Worm (Caenorhabditis elegans) whole organism, L1 larva: ENCODE results near the gene srd-1.
A peak's percentile ranks its signal among the peaks of the same experiment; 100 is the strongest.

Experiments used
- C04F5.9 ChIP-seq: sonication (generic microtip); optimal IDR thresholded peaks from 2 replicates; lab custom pipeline; 2016; ENCODE audit warnings: missing genetic modification characterization, missing compliant biosample characterization
- C16A3.4 ChIP-seq: fragments of 150-350 bp; optimal IDR thresholded peaks from 2 replicates; lab custom pipeline; 2014; ENCODE audit warnings: missing biosample characterization, missing genetic modification characterization
- C34B4.2 ChIP-seq: sonication (generic microtip); optimal IDR thresholded peaks from 2 replicates; lab custom pipeline; 2017; ENCODE audit warnings: mild to moderate bottlenecking, missing genetic modification characterization, missing compliant biosample characterization
- Y116A8C.19 ChIP-seq: sonication (generic microtip); optimal IDR thresholded peaks from 2 replicates; lab custom pipeline; 2016; ENCODE audit warnings: missing compliant biosample characterization, missing genetic modification characterization, borderline replicate concordance
- ceh-88 ChIP-seq: fragments of 200-800 bp; sonication (Bioruptor generic); IDR thresholded peaks from 2 replicates; pipeline ENCODE4 v1.3.6; 2022; ENCODE audit warnings: missing genetic modification characterization, missing compliant biosample characterization
- ceh-90 ChIP-seq: sonication (generic microtip); optimal IDR thresholded peaks from 2 replicates; lab custom pipeline; 2016; ENCODE audit warnings: missing genetic modification characterization, missing compliant biosample characterization
- efl-1 ChIP-seq, 4 experiments: fragments of 150-350 bp; optimal IDR thresholded peaks in 3 of 4; peaks in 1 of 4; 1 replicate in 1 of 4; 2 replicates in 3 of 4; lab custom pipeline; 2014; ENCODE audit warnings: missing biosample characterization in 2 of 4, missing genetic modification characterization in 2 of 4, missing genetic modification reagents in 2 of 4
- efl-3 ChIP-seq: fragments of 200-800 bp; sonication (Bioruptor generic); optimal IDR thresholded peaks from 2 replicates; lab custom pipeline; 2018; ENCODE audit warnings: mild to moderate bottlenecking, missing genetic modification characterization, missing compliant biosample characterization
- egl-27 ChIP-seq, 2 experiments: fragments of 150-350 bp in 1 of 2; sonication (generic microtip); optimal IDR thresholded peaks; 3 replicates each; lab custom pipeline; 2017 to 2018; ENCODE audit warnings: missing biosample characterization in 2 of 2, missing genetic modification characterization in 2 of 2, missing genetic modification reagents in 2 of 2
- elt-2 ChIP-seq: sonication (generic microtip); optimal IDR thresholded peaks from 2 replicates; lab custom pipeline; 2016; ENCODE audit warnings: missing genetic modification characterization, mild to moderate bottlenecking, inconsistent platforms, missing compliant biosample characterization, missing genetic modification reagents
- elt-3 ChIP-seq, 6 experiments: fragments of 150-350 bp in 1 of 6; sonication (generic microtip); optimal IDR thresholded peaks; 2 replicates each; lab custom pipeline; 2017 to 2018; ENCODE audit warnings: missing biosample characterization in 6 of 6, missing genetic modification characterization in 6 of 6, inconsistent platforms in 1 of 6
- fkh-10 ChIP-seq: sonication (generic microtip); optimal IDR thresholded peaks from 2 replicates; lab custom pipeline; 2017; ENCODE audit warnings: missing biosample characterization, missing genetic modification reagents, missing genetic modification characterization
- fkh-4 ChIP-seq: sonication (generic microtip); optimal IDR thresholded peaks from 2 replicates; lab custom pipeline; 2016; ENCODE audit warnings: missing compliant biosample characterization, missing genetic modification characterization, borderline replicate concordance
- fkh-8 ChIP-seq: sonication (generic microtip); optimal IDR thresholded peaks from 2 replicates; lab custom pipeline; 2016; ENCODE audit warnings: mild to moderate bottlenecking, missing genetic modification characterization, missing compliant biosample characterization
- hlh-17 ChIP-seq: fragments of 200-800 bp; sonication (Bioruptor generic); optimal IDR thresholded peaks from 2 replicates; lab custom pipeline; 2018; ENCODE audit warnings: missing genetic modification characterization, mild to moderate bottlenecking, missing compliant biosample characterization, moderate library complexity, borderline replicate concordance
- hlh-4 ChIP-seq: sonication (generic microtip); optimal IDR thresholded peaks from 2 replicates; lab custom pipeline; 2016; ENCODE audit warnings: mild to moderate bottlenecking, missing genetic modification characterization, missing compliant biosample characterization
- irx-1 ChIP-seq: sonication (generic microtip); optimal IDR thresholded peaks from 2 replicates; lab custom pipeline; 2016; ENCODE audit warnings: missing genetic modification characterization, missing compliant biosample characterization
- isw-1 ChIP-seq: fragments of 200-800 bp; sonication (Bioruptor generic); IDR thresholded peaks from 2 replicates; pipeline ENCODE4 v1.3.6; 2022; ENCODE audit warnings: missing genetic modification characterization, missing compliant biosample characterization
- jun-1 ChIP-seq: fragments of 150-350 bp; optimal IDR thresholded peaks from 2 replicates; lab custom pipeline; 2014; ENCODE audit warnings: missing biosample characterization, missing genetic modification reagents, missing genetic modification characterization
- lin-15B ChIP-seq: fragments of 150-350 bp; sonication (generic microtip); optimal IDR thresholded peaks from 3 replicates; lab custom pipeline; 2014; ENCODE audit warnings: missing biosample characterization, missing genetic modification characterization
- lir-3 ChIP-seq: sonication (generic microtip); optimal IDR thresholded peaks from 2 replicates; lab custom pipeline; 2016; ENCODE audit warnings: mild to moderate bottlenecking, missing genetic modification characterization, moderate library complexity, missing compliant biosample characterization; ENCODE audit not compliant: poor library complexity
- lsy-2 ChIP-seq, 2 experiments: fragments of 150-350 bp; optimal IDR thresholded peaks; 2 replicates each; lab custom pipeline; 2014; ENCODE audit warnings: missing biosample characterization in 2 of 2, missing genetic modification characterization in 2 of 2
- mab-9 ChIP-seq: fragments of 200-800 bp; sonication (Bioruptor generic); IDR thresholded peaks from 2 replicates; pipeline ENCODE4 v1.3.6; 2022; ENCODE audit warnings: missing genetic modification reagents, missing genetic modification characterization, missing compliant biosample characterization
- mep-1 ChIP-seq: fragments of 150-350 bp; optimal IDR thresholded peaks from 2 replicates; lab custom pipeline; 2014; ENCODE audit warnings: missing biosample characterization, missing genetic modification characterization
- nhr-11 ChIP-seq: fragments of 150-350 bp; optimal IDR thresholded peaks from 2 replicates; lab custom pipeline; 2014; ENCODE audit warnings: missing biosample characterization, missing genetic modification characterization
- nhr-19 ChIP-seq: fragments of 200-800 bp; sonication (Bioruptor generic); conservative IDR thresholded peaks from 2 replicates; pipeline ENCODE4 v1.3.6; 2022; ENCODE audit warnings: missing genetic modification characterization, missing compliant biosample characterization
- nhr-28 ChIP-seq: fragments of 150-350 bp; optimal IDR thresholded peaks from 2 replicates; lab custom pipeline; 2014; ENCODE audit warnings: missing biosample characterization, missing genetic modification characterization
- nhr-47 ChIP-seq: sonication (generic microtip); optimal IDR thresholded peaks from 2 replicates; lab custom pipeline; 2016; ENCODE audit warnings: mild to moderate bottlenecking, missing genetic modification characterization, moderate library complexity, missing compliant biosample characterization
- nhr-76 ChIP-seq: sonication (generic microtip); optimal IDR thresholded peaks from 2 replicates; lab custom pipeline; 2017; ENCODE audit warnings: missing biosample characterization, missing genetic modification characterization
- nhr-77 ChIP-seq: fragments of 150-350 bp; optimal IDR thresholded peaks from 2 replicates; lab custom pipeline; 2014; ENCODE audit warnings: missing biosample characterization, missing genetic modification characterization
- nhr-84 ChIP-seq: sonication (generic microtip); optimal IDR thresholded peaks from 2 replicates; lab custom pipeline; 2017; ENCODE audit warnings: missing biosample characterization, missing genetic modification characterization
- nhr-85 ChIP-seq: sonication (generic microtip); peaks from one replicate; lab custom pipeline; 2016; ENCODE audit warnings: missing genetic modification characterization, inconsistent platforms, missing compliant biosample characterization
- nhr-90 ChIP-seq: sonication (generic microtip); optimal IDR thresholded peaks from 2 replicates; lab custom pipeline; 2016; ENCODE audit warnings: mild to moderate bottlenecking, missing genetic modification characterization, missing compliant biosample characterization; ENCODE audit not compliant: poor library complexity
- skn-1 ChIP-seq: fragments of 150-350 bp; optimal IDR thresholded peaks from 2 replicates; lab custom pipeline; 2014; ENCODE audit warnings: missing biosample characterization, missing genetic modification characterization
- snpc-4 ChIP-seq: fragments of 150-350 bp; optimal IDR thresholded peaks from 2 replicates; lab custom pipeline; 2014; ENCODE audit warnings: missing biosample characterization, missing genetic modification characterization
- sptf-1 ChIP-seq: fragments of 150-350 bp; optimal IDR thresholded peaks from 2 replicates; lab custom pipeline; 2014; ENCODE audit warnings: missing biosample characterization, missing genetic modification characterization
- swsn-7 ChIP-seq: sonication (generic microtip); optimal IDR thresholded peaks from 2 replicates; lab custom pipeline; 2016; ENCODE audit warnings: missing genetic modification characterization, missing compliant biosample characterization
- unc-130 ChIP-seq: fragments of 150-350 bp; optimal IDR thresholded peaks from 2 replicates; lab custom pipeline; 2017; ENCODE audit warnings: missing biosample characterization, missing genetic modification characterization, inconsistent platforms
- unc-62 ChIP-seq: fragments of 150-350 bp; optimal IDR thresholded peaks from 2 replicates; lab custom pipeline; 2014; ENCODE audit warnings: missing biosample characterization, missing genetic modification reagents, missing genetic modification characterization
- unc-86 ChIP-seq: sonication (generic microtip); optimal IDR thresholded peaks from 2 replicates; lab custom pipeline; 2016; ENCODE audit warnings: missing genetic modification characterization, missing compliant biosample characterization
- unc-98 ChIP-seq: fragments of 200-800 bp; sonication (Bioruptor generic); IDR thresholded peaks from 2 replicates; pipeline ENCODE4 v1.3.6; 2022; ENCODE audit warnings: missing genetic modification characterization, missing compliant biosample characterization
- vab-15 ChIP-seq: sonication (generic microtip); optimal IDR thresholded peaks from 2 replicates; lab custom pipeline; 2017; ENCODE audit warnings: missing genotype, mild to moderate bottlenecking, missing genetic modification characterization, missing compliant biosample characterization
- zag-1 ChIP-seq: fragments of 150-350 bp; optimal IDR thresholded peaks from 2 replicates; lab custom pipeline; 2014; ENCODE audit warnings: missing biosample characterization, missing genetic modification characterization
- ztf-11 ChIP-seq, 2 experiments: sonication (generic microtip); optimal IDR thresholded peaks; 2 replicates each; lab custom pipeline; 2016 to 2017; ENCODE audit warnings: missing genetic modification characterization in 2 of 2, missing biosample characterization in 1 of 2, missing compliant biosample characterization in 1 of 2

The srd-1 gene

ce11 chrII:10200759-10201158, 18.2 kb upstream of the srd-1 start, which contains the start of gene arv-1 (continued):
- peak; percentile 61 for TF ChIP-seq swsn-7
- TF ChIP-seq ceh-90 (tag; lab: Kevin White, UChicago) = peak; percentile 82
- TF ChIP-seq unc-86 (tag; lab: Kevin White, UChicago) = peak; percentile 42
- TF ChIP-seq vab-15 (tag; lab: Kevin White, UChicago) = no peak
- TF ChIP-seq nhr-77 (tag; lab: Kevin White, UChicago) = no peak
- peak; percentile 81 for TF ChIP-seq nhr-90 (tag; lab: Kevin White, UChicago)
- no peak for TF ChIP-seq snpc-4 (tag; lab: Kevin White, UChicago)
- no peak for TF ChIP-seq egl-27 (tag; optimal IDR thresholded peaks at IDR 0.05; lab: Kevin White, UChicago)
- peak; percentile 27 for TF ChIP-seq nhr-11
- no peak for TF ChIP-seq nhr-84
- TF ChIP-seq nhr-19 (GFP tag; lab: Robert Waterston, UW) = peak; percentile 63
- TF ChIP-seq hlh-17 (GFP tag; lab: Kevin White, UChicago) = no peak
- TF ChIP-seq ceh-88 = no peak; the same call in 1 of the 2 replicates
- no peak for TF ChIP-seq fkh-10 (GFP tag; lab: Kevin White, UChicago)
- TF ChIP-seq unc-62 (GFP tag; lab: Kevin White, UChicago) = no peak
- peak; percentile 79 for TF ChIP-seq fkh-4 (tag; lab: Kevin White, UChicago)
- peak; percentile 43 for TF ChIP-seq isw-1 (GFP tag; lab: Robert Waterston, UW)
- peak in 1 of 6 experiments; percentile 51 for TF ChIP-seq elt-3 (tag; optimal IDR thresholded peaks at IDR 0.05; lab: Kevin White, UChicago)
- TF ChIP-seq efl-3 (GFP tag; lab: Kevin White, UChicago) = no peak
- no peak for TF ChIP-seq jun-1
- TF ChIP-seq zag-1 (tag; lab: Kevin White, UChicago) = no peak
- TF ChIP-seq nhr-47 (tag; lab: Kevin White, UChicago) = peak; percentile 75
- no peak for TF ChIP-seq C34B4.2
- no peak for TF ChIP-seq nhr-76 (tag; lab: Kevin White, UChicago)
- peak; percentile 68 to 72 for TF ChIP-seq efl-1 (optimal IDR thresholded peaks at IDR 0.05; lab: Kevin White, UChicago)
- peak; percentile 59 to 97 for TF ChIP-seq efl-1 (GFP tag; optimal IDR thresholded peaks at IDR 0.05 in 1 of 2; lab: Kevin White, UChicago)
- no peak; the same call in 1 of the 2 replicates for TF ChIP-seq unc-98 (GFP tag; lab: Robert Waterston, UW)
- TF ChIP-seq irx-1 (tag; lab: Kevin White, UChicago) = peak; percentile 75
- peak; percentile 27 for TF ChIP-seq elt-2 (tag; lab: Kevin White, UChicago)
- TF ChIP-seq Y116A8C.19 = no peak
- peak; percentile 52 for TF ChIP-seq C04F5.9 (tag; lab: Kevin White, UChicago)
- peak; percentile 58 for TF ChIP-seq fkh-8 (tag; lab: Kevin White, UChicago)
- TF ChIP-seq hlh-4 (tag; lab: Kevin White, UChicago) = no peak
- TF ChIP-seq nhr-85 = peak; percentile 67
- peak in 1 of 2 experiments; percentile 78 for TF ChIP-seq ztf-11 (tag; optimal IDR thresholded peaks at IDR 0.05; lab: Kevin White, UChicago)
- TF ChIP-seq lin-15B (tag; lab: Kevin White, UChicago) = peak; percentile 49
- TF ChIP-seq lsy-2 (tag; optimal IDR thresholded peaks at IDR 0.05; lab: Kevin White, UChicago) = peak; percentile 82 to 83
- TF ChIP-seq sptf-1 (tag; lab: Kevin White, UChicago) = no peak
- peak; percentile 5 for TF ChIP-seq skn-1
- peak; percentile 50 for TF ChIP-seq C16A3.4 (tag; lab: Kevin White, UChicago)
- peak; percentile 66 for TF ChIP-seq unc-130 (tag; lab: Kevin White, UChicago)
- peak; percentile 89 for TF ChIP-seq lir-3 (tag; lab: Kevin White, UChicago)
- no peak for TF ChIP-seq mab-9 (GFP tag; lab: Robert Waterston, UW)
- no peak for TF ChIP-seq nhr-28 (tag; lab: Kevin White, UChicago)
- peak; percentile 63 for TF ChIP-seq mep-1
